Worm (Caenorhabditis elegans) whole organism, early embryonic: Measurements from ENCODE around the gene ostb-1.

ENCODE experiments used
- aly-1 ChIP-seq: sonication (generic microtip); optimal IDR thresholded peaks from 2 replicates; lab custom pipeline; 2016; ENCODE audit warnings: missing genetic modification characterization, missing compliant biosample characterization
- ama-1 ChIP-seq: fragments of 150-350 bp; optimal IDR thresholded peaks from 2 replicates; lab custom pipeline; 2014
- tbx-11 ChIP-seq: fragments of 200-800 bp; sonication (Bioruptor generic); IDR thresholded peaks from 2 replicates; pipeline ENCODE4 v1.3.6; 2022; ENCODE audit warnings: missing genetic modification characterization, missing compliant biosample characterization

DNA sequence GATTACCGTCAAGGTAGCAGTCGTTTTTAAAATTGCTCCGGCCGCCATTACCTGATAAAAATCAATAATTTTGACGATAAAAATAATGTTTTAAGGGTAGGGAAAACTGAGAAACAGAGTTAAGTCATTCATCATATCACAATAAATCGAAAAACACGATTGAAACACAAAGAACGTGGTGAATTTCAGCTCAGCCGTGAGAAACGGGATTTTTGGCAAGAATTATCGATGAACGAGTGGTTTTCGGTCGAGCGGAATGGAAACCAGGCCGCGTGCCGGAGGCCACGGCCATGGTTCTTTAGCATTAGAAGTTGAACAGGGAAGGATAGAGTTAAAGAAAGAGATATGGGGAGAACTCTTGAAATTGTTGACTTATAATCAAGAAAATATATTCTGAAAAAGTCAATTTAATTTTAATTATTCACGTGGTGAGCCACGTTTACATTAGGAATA is 15.0 kb downstream of the ostb-1 start, which contains the start of the genes vha-4 and T01H3.5:
- TF ChIP-seq tbx-11 (GFP tag; lab: Robert Waterston, UW) (no peak), ama-1 (lab: Kevin White, UChicago) (no peak), aly-1 (tag; lab: Kevin White, UChicago) (no peak)
